Worm (Caenorhabditis elegans) whole organism, young adult: ENCODE measurements around the gene fem-3.

Experiments used
- C06A6.2 ChIP-seq: fragments of 200-800 bp; sonication (Bioruptor generic); conservative IDR thresholded peaks from 2 replicates; pipeline ENCODE4 v1.3.6; 2022; ENCODE audit warnings: missing genetic modification characterization, missing compliant biosample characterization
- F23B12.7 ChIP-seq: sonication (generic microtip); optimal IDR thresholded peaks from 2 replicates; lab custom pipeline; 2017; ENCODE audit warnings: missing genetic modification characterization, mild to moderate bottlenecking, missing compliant biosample characterization, antibody characterized with exemption, moderate library complexity; ENCODE audit not compliant: insufficient read depth
- T26A5.8 ChIP-seq: sonication (generic microtip); optimal IDR thresholded peaks from 2 replicates; lab custom pipeline; 2016; ENCODE audit warnings: missing genetic modification characterization, missing compliant biosample characterization
- Y95B8A.8 ChIP-seq: fragments of 200-800 bp; sonication (Bioruptor generic); IDR thresholded peaks from 2 replicates; pipeline ENCODE4 v1.3.6; 2022; ENCODE audit warnings: missing genetic modification reagents, missing genetic modification characterization, missing compliant biosample characterization
- bed-1 ChIP-seq: fragments of 200-800 bp; sonication (Bioruptor generic); IDR thresholded peaks from 2 replicates; pipeline ENCODE4 v1.3.6; 2022; ENCODE audit warnings: missing genetic modification reagents, missing genetic modification characterization, missing compliant biosample characterization
- efl-1 ChIP-seq: fragments of 150-350 bp; optimal IDR thresholded peaks from 2 replicates; lab custom pipeline; 2014; ENCODE audit warnings: missing biosample characterization, missing genetic modification reagents, missing genetic modification characterization
- egl-44 ChIP-seq: fragments of 200-800 bp; sonication (Bioruptor generic); IDR thresholded peaks from 2 replicates; pipeline ENCODE4 v1.3.6; 2022; ENCODE audit warnings: missing genetic modification reagents, missing genetic modification characterization, missing compliant biosample characterization
- lin-40 ChIP-seq: sonication (generic microtip); optimal IDR thresholded peaks from 2 replicates; lab custom pipeline; 2016; ENCODE audit warnings: missing genetic modification characterization, mild to moderate bottlenecking, missing compliant biosample characterization, missing genotype, missing genetic modification reagents
- lsy-27 ChIP-seq: sonication (generic microtip); optimal IDR thresholded peaks from 2 replicates; lab custom pipeline; 2017; ENCODE audit warnings: missing genetic modification characterization, mild to moderate bottlenecking, missing compliant biosample characterization, antibody characterized with exemption, missing genotype, borderline replicate concordance; ENCODE audit not compliant: insufficient read depth
- nhr-90 ChIP-seq: sonication (generic microtip); optimal IDR thresholded peaks from 2 replicates; lab custom pipeline; 2016; ENCODE audit warnings: missing genotype, mild to moderate bottlenecking, missing genetic modification characterization, missing compliant biosample characterization
- unc-130 ChIP-seq: sonication (generic microtip); optimal IDR thresholded peaks from 2 replicates; lab custom pipeline; 2016; ENCODE audit warnings: missing genetic modification reagents, missing genetic modification characterization, missing compliant biosample characterization
- unc-62 ChIP-seq: fragments of 150-350 bp; optimal IDR thresholded peaks from 2 replicates; lab custom pipeline; 2014; ENCODE audit warnings: missing biosample characterization, missing genetic modification reagents, missing genetic modification characterization

ce11 chrIV:9088294-9088693, 16.5 kb upstream of the fem-3 start, which contains the start of gene msa-1:
- TF ChIP-seq efl-1 (GFP tag; lab: Kevin White, UChicago) (no peak), nhr-90 (tag; lab: Kevin White, UChicago) (no peak), Y95B8A.8 (GFP tag; lab: Robert Waterston, UW) (no peak), lsy-27 (tag; lab: Kevin White, UChicago) (no peak), C06A6.2 (GFP tag; lab: Robert Waterston, UW) (no peak), bed-1 (GFP tag; lab: Robert Waterston, UW) (no peak), T26A5.8 (tag; lab: Kevin White, UChicago) (no peak), F23B12.7 (tag; lab: Kevin White, UChicago) (no peak), unc-62 (GFP tag; lab: Kevin White, UChicago) (no peak), lin-40 (tag; lab: Kevin White, UChicago) (no peak), unc-130 (GFP tag; lab: Kevin White, UChicago) (no peak), egl-44 (GFP tag; lab: Robert Waterston, UW) (no peak)
